Worm (Caenorhabditis elegans): ENCODE measurements around the gene galt-1.

ce11 chrV:5949674-5950149, 19.0 kb downstream of the galt-1 start:
- TF ChIP-seq ceh-82 (tag; optimal IDR thresholded peaks at IDR 0.05), result no peak
- no peak for TF ChIP-seq egl-27 (tag; optimal IDR thresholded peaks at IDR 0.05)
